Worm (Caenorhabditis elegans): ENCODE data around the gene lec-4.

- TF ChIP-seq madf-2 (tag; optimal IDR thresholded peaks at IDR 0.05), result no peak
- TF ChIP-seq rnt-1 (tag; optimal IDR thresholded peaks at IDR 0.05), result no peak
- no peak for TF ChIP-seq gmeb-2 (tag; optimal IDR thresholded peaks at IDR 0.05)
- TF ChIP-seq ahr-1 (tag; optimal IDR thresholded peaks at IDR 0.05), result no peak
- no peak for TF ChIP-seq nfya-1 (tag; optimal IDR thresholded peaks at IDR 0.05)
- no peak for TF ChIP-seq ceh-34 (tag; optimal IDR thresholded peaks at IDR 0.05)
- no peak for TF ChIP-seq tbx-2 (tag; optimal IDR thresholded peaks at IDR 0.05)
- TF ChIP-seq ref-2 (tag; optimal IDR thresholded peaks at IDR 0.05), result no peak
- no peak for TF ChIP-seq elt-2 (tag; optimal IDR thresholded peaks at IDR 0.05)
- no peak for TF ChIP-seq T23F11.4 (GFP tag; optimal IDR thresholded peaks at IDR 0.05)
- no peak for TF ChIP-seq pag-3 (tag; optimal IDR thresholded peaks at IDR 0.05; ENCODE audit: borderline replicate concordance)
- TF ChIP-seq hlh-8 (tag; optimal IDR thresholded peaks at IDR 0.05), result no peak
- no peak for TF ChIP-seq hlh-13 (GFP tag; optimal IDR thresholded peaks at IDR 0.05)
- TF ChIP-seq dmd-4 (tag; optimal IDR thresholded peaks at IDR 0.05; ENCODE audit: borderline replicate concordance), result no peak
Observed at ce11 chrIII:3811375-3811924, 38.3 kb upstream of the lec-4 start.
